Fruit fly (Drosophila melanogaster) whole organism, embryonic: Measurements from ENCODE around the gene CG4291.
A peak's percentile ranks its signal among the peaks of the same experiment; 100 is the strongest.

Experiments used
- Ada2b ChIP-seq: fragments of 200-800 bp; sonication (Bioruptor generic); IDR thresholded peaks from 2 replicates; pipeline ENCODE4 v1.3.6; 2022; ENCODE audit warnings: missing biosample characterization, missing genetic modification characterization
- Antp ChIP-seq: fragments of 200-800 bp; sonication (Bioruptor generic); optimal IDR thresholded peaks from 3 replicates; lab custom pipeline; 2016; ENCODE audit warnings: missing biosample characterization, missing genetic modification characterization
- Asciz ChIP-seq: fragments of 200-800 bp; sonication (Bioruptor generic); optimal IDR thresholded peaks from 2 replicates; lab custom pipeline; 2017; ENCODE audit warnings: missing biosample characterization, mild to moderate bottlenecking, missing genetic modification characterization, missing genetic modification reagents
- Atf3 ChIP-seq: fragments of 200-800 bp; sonication (Bioruptor generic); optimal IDR thresholded peaks from 3 replicates; lab custom pipeline; 2016; ENCODE audit warnings: missing biosample characterization, missing genetic modification characterization
- B-H1 ChIP-seq: fragments of 200-800 bp; sonication (Bioruptor generic); IDR thresholded peaks from 3 replicates; pipeline ENCODE4 v1.3.6; 2022; ENCODE audit warnings: missing biosample characterization, missing genetic modification characterization
- Bdp1 ChIP-seq: fragments of 200-800 bp; sonication (Bioruptor generic); optimal IDR thresholded peaks from 3 replicates; lab custom pipeline; 2016; ENCODE audit warnings: missing biosample characterization, missing genetic modification characterization
- BtbVII ChIP-seq: fragments of 200-800 bp; sonication (Bioruptor generic); optimal IDR thresholded peaks from 3 replicates; lab custom pipeline; 2017; ENCODE audit warnings: missing biosample characterization, mild to moderate bottlenecking, missing genetic modification characterization
- CG10209 ChIP-seq: fragments of 200-800 bp; sonication (Bioruptor generic); optimal IDR thresholded peaks from 3 replicates; lab custom pipeline; 2017; ENCODE audit warnings: missing biosample characterization, mild to moderate bottlenecking, missing genetic modification characterization, missing genetic modification reagents
- CG10543 ChIP-seq: fragments of 200-800 bp; sonication (Bioruptor generic); optimal IDR thresholded peaks from 3 replicates; lab custom pipeline; 2017; ENCODE audit warnings: missing biosample characterization, mild to moderate bottlenecking, missing genetic modification characterization, moderate library complexity
- CG12744 ChIP-seq: fragments of 200-800 bp; sonication (Bioruptor generic); optimal IDR thresholded peaks from 2 replicates; lab custom pipeline; 2016; ENCODE audit warnings: missing biosample characterization, missing genetic modification characterization
- CG13296 ChIP-seq: fragments of 200-800 bp; sonication (Bioruptor generic); optimal IDR thresholded peaks from 3 replicates; lab custom pipeline; 2018; ENCODE audit warnings: missing biosample characterization, mild to moderate bottlenecking, missing genetic modification characterization
- CG15479 ChIP-seq: fragments of 200-800 bp; sonication (Bioruptor generic); optimal IDR thresholded peaks from 3 replicates; lab custom pipeline; 2019; ENCODE audit warnings: missing biosample characterization, mild to moderate bottlenecking, missing genetic modification characterization, moderate library complexity
- CG17568 ChIP-seq: fragments of 200-800 bp; sonication (Bioruptor generic); optimal IDR thresholded peaks from 2 replicates; lab custom pipeline; 2018; ENCODE audit warnings: missing biosample characterization, mild to moderate bottlenecking, missing genetic modification characterization, moderate library complexity
- CG18476 ChIP-seq: fragments of 200-800 bp; sonication (Bioruptor generic); optimal IDR thresholded peaks from 2 replicates; lab custom pipeline; 2016; ENCODE audit warnings: missing biosample characterization, mild to moderate bottlenecking, missing genetic modification characterization
- CG2116 ChIP-seq: fragments of 200-800 bp; sonication (Bioruptor generic); optimal IDR thresholded peaks from 3 replicates; lab custom pipeline; 2018; ENCODE audit warnings: missing biosample characterization, mild to moderate bottlenecking, missing genetic modification characterization
- CG34422 ChIP-seq: fragments of 200-800 bp; sonication (Bioruptor generic); IDR thresholded peaks from 3 replicates; pipeline ENCODE4 v1.3.6; 2022; ENCODE audit warnings: missing biosample characterization, missing genetic modification characterization
- CG6654 ChIP-seq: fragments of 200-800 bp; sonication (Bioruptor generic); optimal IDR thresholded peaks from 2 replicates; lab custom pipeline; 2017; ENCODE audit warnings: missing biosample characterization, mild to moderate bottlenecking, missing genetic modification characterization
- CG9437 ChIP-seq: fragments of 200-800 bp; sonication (Bioruptor generic); optimal IDR thresholded peaks from 2 replicates; lab custom pipeline; 2018; ENCODE audit warnings: missing biosample characterization, mild to moderate bottlenecking, missing genetic modification characterization
- CG9876 ChIP-seq: fragments of 200-800 bp; sonication (Bioruptor generic); optimal IDR thresholded peaks from 2 replicates; lab custom pipeline; 2016; ENCODE audit warnings: missing biosample characterization, missing genetic modification characterization
- Doc3 ChIP-seq: fragments of 200-800 bp; sonication (Bioruptor generic); IDR thresholded peaks from 3 replicates; pipeline ENCODE4 v1.3.6; 2022; ENCODE audit warnings: missing biosample characterization, missing genetic modification characterization; ENCODE audit not compliant: partially characterized antibody
- E2f1 ChIP-seq: fragments of 200-800 bp; sonication (Bioruptor generic); IDR thresholded peaks from 2 replicates; pipeline ENCODE4 v1.3.6; 2022; ENCODE audit warnings: missing biosample characterization, missing genetic modification characterization
- Gug ChIP-seq: fragments of 200-800 bp; sonication (Bioruptor generic); IDR thresholded peaks from 4 replicates; pipeline ENCODE4 v1.3.6; 2022; ENCODE audit warnings: missing biosample characterization, missing genetic modification characterization
- HLHmδ ChIP-seq: fragments of 200-800 bp; sonication (Bioruptor generic); optimal IDR thresholded peaks from 2 replicates; lab custom pipeline; 2018; ENCODE audit warnings: missing biosample characterization, mild to moderate bottlenecking, missing genetic modification characterization, moderate library complexity
- Hmx ChIP-seq: fragments of 200-800 bp; sonication (Bioruptor generic); optimal IDR thresholded peaks from 2 replicates; lab custom pipeline; 2016; ENCODE audit warnings: missing biosample characterization, missing genetic modification characterization
- Myb ChIP-seq: fragments of 200-800 bp; sonication (Bioruptor generic); optimal IDR thresholded peaks from 2 replicates; lab custom pipeline; 2016; ENCODE audit warnings: missing biosample characterization, missing genetic modification characterization
- Nf-YB ChIP-seq: fragments of 200-800 bp; sonication (Bioruptor generic); optimal IDR thresholded peaks from 3 replicates; lab custom pipeline; 2019; ENCODE audit warnings: missing biosample characterization, mild to moderate bottlenecking, missing genetic modification characterization, moderate library complexity
- Optix ChIP-seq: fragments of 200-800 bp; sonication (Bioruptor generic); IDR thresholded peaks from 3 replicates; pipeline ENCODE4 v1.3.6; 2022; ENCODE audit warnings: missing biosample characterization, missing genetic modification characterization
- Stat92E ChIP-seq, 3 experiments: fragments of >200 bp in 2 of 3; fragments of 200-800 bp in 1 of 3; sonication (Bioruptor generic) in 1 of 3; optimal IDR thresholded peaks; 2 replicates each; lab custom pipeline; 2017 to 2019; ENCODE audit warnings: missing biosample characterization in 3 of 3, missing genetic modification characterization in 3 of 3, mild to moderate bottlenecking in 1 of 3, moderate library complexity in 1 of 3
- Tbp ChIP-seq: fragments of >200 bp; optimal IDR thresholded peaks from 2 replicates; lab custom pipeline; 2018; ENCODE audit warnings: missing biosample characterization, missing genetic modification characterization
- Usf ChIP-seq: fragments of 200-800 bp; sonication (Bioruptor generic); optimal IDR thresholded peaks from 2 replicates; lab custom pipeline; 2017; ENCODE audit warnings: missing genotype, missing biosample characterization, missing genetic modification characterization
- abd-A ChIP-seq: fragments of 200-800 bp; sonication (Bioruptor generic); optimal IDR thresholded peaks from 3 replicates; lab custom pipeline; 2019; ENCODE audit warnings: missing biosample characterization, mild to moderate bottlenecking, missing genetic modification characterization, moderate library complexity
- az2 ChIP-seq: fragments of 200-800 bp; sonication (Bioruptor generic); optimal IDR thresholded peaks from 3 replicates; lab custom pipeline; 2016; ENCODE audit warnings: missing biosample characterization, missing genetic modification characterization
- chinmo ChIP-seq: fragments of 200-800 bp; sonication (Bioruptor generic); IDR thresholded peaks from 4 replicates; pipeline ENCODE4 v1.3.6; 2022; ENCODE audit warnings: missing biosample characterization, missing genetic modification characterization; ENCODE audit not compliant: partially characterized antibody
- croc ChIP-seq: fragments of 200-800 bp; sonication (Bioruptor generic); conservative IDR thresholded peaks from 3 replicates; pipeline ENCODE4 v1.3.6; 2022; ENCODE audit warnings: missing biosample characterization, missing genetic modification characterization
- dimm ChIP-seq: fragments of 200-800 bp; sonication (Bioruptor generic); IDR thresholded peaks from 2 replicates; pipeline ENCODE4 v1.3.6; 2022; ENCODE audit warnings: missing biosample characterization, missing genetic modification characterization
- fd64A ChIP-seq: fragments of 200-800 bp; sonication (Bioruptor generic); optimal IDR thresholded peaks from 3 replicates; lab custom pipeline; 2018; ENCODE audit warnings: missing biosample characterization, mild to moderate bottlenecking, missing genetic modification characterization
- gsb ChIP-seq: fragments of 200-800 bp; sonication (Bioruptor generic); IDR thresholded peaks from 2 replicates; pipeline ENCODE4 v1.3.6; 2022; ENCODE audit warnings: missing biosample characterization, missing genetic modification characterization
- gt ChIP-seq: fragments of 200-800 bp; sonication (Bioruptor generic); IDR thresholded peaks from 2 replicates; pipeline ENCODE4 v1.3.6; 2022; ENCODE audit warnings: missing biosample characterization, missing genetic modification characterization
- hbn ChIP-seq: fragments of 200-800 bp; sonication (Bioruptor generic); IDR thresholded peaks from 2 replicates; pipeline ENCODE4 v1.3.6; 2022; ENCODE audit warnings: missing biosample characterization, missing genetic modification characterization; ENCODE audit not compliant: partially characterized antibody
- insv ChIP-seq, 2 experiments: fragments of 200-800 bp; sonication (Bioruptor generic); optimal IDR thresholded peaks; 3 replicates each; lab custom pipeline; 2016 to 2018; ENCODE audit warnings: missing biosample characterization in 2 of 2, missing genetic modification characterization in 2 of 2
- jing ChIP-seq: fragments of 200-800 bp; sonication (Bioruptor generic); optimal IDR thresholded peaks from 2 replicates; lab custom pipeline; 2018; ENCODE audit warnings: missing biosample characterization, mild to moderate bottlenecking, missing genetic modification characterization
- lola ChIP-seq, 3 experiments: fragments of >200 bp in 2 of 3; fragments of 200-800 bp in 1 of 3; sonication (Bioruptor generic) in 1 of 3; optimal IDR thresholded peaks; 2 replicates each; lab custom pipeline; 2017 to 2019; ENCODE audit warnings: missing biosample characterization in 3 of 3, missing genetic modification characterization in 3 of 3, mild to moderate bottlenecking in 1 of 3, moderate library complexity in 1 of 3
- oc ChIP-seq: fragments of 200-800 bp; sonication (Bioruptor generic); optimal IDR thresholded peaks from 2 replicates; lab custom pipeline; 2018; ENCODE audit warnings: missing biosample characterization, mild to moderate bottlenecking, missing genetic modification characterization, moderate library complexity
- row ChIP-seq: fragments of 200-800 bp; sonication (Bioruptor generic); IDR thresholded peaks from 3 replicates; pipeline ENCODE4 v1.3.6; 2022; ENCODE audit warnings: missing biosample characterization, missing genetic modification characterization
- slbo ChIP-seq: fragments of 200-800 bp; sonication (Bioruptor generic); IDR thresholded peaks from 2 replicates; pipeline ENCODE4 v1.3.6; 2022; ENCODE audit warnings: missing biosample characterization, missing genetic modification characterization
- slou ChIP-seq: fragments of 200-800 bp; sonication (Bioruptor generic); optimal IDR thresholded peaks from 3 replicates; lab custom pipeline; 2016; ENCODE audit warnings: missing biosample characterization, missing genetic modification characterization
- tgo ChIP-seq: fragments of 200-800 bp; sonication (Bioruptor generic); IDR thresholded peaks from 3 replicates; pipeline ENCODE4 v1.3.6; 2022; ENCODE audit warnings: missing biosample characterization, missing genetic modification characterization
- usp ChIP-seq: fragments of >200 bp; optimal IDR thresholded peaks from 2 replicates; lab custom pipeline; 2017; ENCODE audit warnings: missing biosample characterization, missing genetic modification characterization
- vfl ChIP-seq: fragments of 200-800 bp; sonication (Bioruptor generic); optimal IDR thresholded peaks from 2 replicates; lab custom pipeline; 2016; ENCODE audit warnings: missing biosample characterization, missing genetic modification characterization
- wek ChIP-seq: fragments of 200-800 bp; sonication (Bioruptor generic); optimal IDR thresholded peaks from 3 replicates; lab custom pipeline; 2018; ENCODE audit warnings: missing biosample characterization, mild to moderate bottlenecking, missing genetic modification characterization, moderate library complexity

Gene CG4291

DNA sequence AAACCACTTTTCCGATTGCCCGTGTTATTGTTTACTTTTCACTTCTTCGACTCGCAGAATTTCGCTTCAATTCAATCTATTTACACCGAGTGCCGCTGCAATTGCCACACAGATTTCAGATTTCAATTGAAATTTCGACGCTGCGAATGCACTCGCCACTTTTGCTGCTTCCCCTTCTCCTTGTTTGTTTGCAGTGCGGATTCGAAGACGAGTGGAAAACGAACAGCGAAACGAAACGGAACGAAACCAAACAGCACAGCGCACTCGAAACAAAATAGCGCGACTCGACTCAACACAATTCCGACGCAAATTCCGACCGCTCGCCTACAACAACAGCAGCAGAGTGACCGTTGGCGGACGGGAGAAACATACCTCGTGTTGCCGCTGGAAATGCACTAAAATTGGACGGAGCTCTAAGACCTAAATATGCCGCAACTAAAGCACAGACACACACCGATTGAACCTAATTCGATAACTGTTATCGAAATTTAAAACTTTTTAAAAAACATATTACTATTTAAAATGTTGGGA lies 1.7 kb downstream of the CG4291 start, which contains the start of gene drongo (continued):
- peak; percentile 33 for TF ChIP-seq slbo (GFP tag; lab: Robert Waterston, UW)
- peak in 1 of 3 experiments; percentile 79 for TF ChIP-seq Stat92E (GFP tag; optimal IDR thresholded peaks at IDR 0.05; lab: Kevin White, UChicago)
- TF ChIP-seq CG10543: peak; percentile 76
- peak; percentile 48 for TF ChIP-seq CG13296 (GFP tag; lab: Kevin White, UChicago)
- TF ChIP-seq HLHmδ: peak; percentile 90
- TF ChIP-seq lola (GFP tag; optimal IDR thresholded peaks at IDR 0.05; lab: Kevin White, UChicago): no peak
- no peak for TF ChIP-seq E2f1 (GFP tag; lab: Robert Waterston, UW)
- TF ChIP-seq hbn: peak; percentile 25; the same call in 1 of the 2 replicates
- TF ChIP-seq CG9437 (GFP tag; lab: Kevin White, UChicago): peak; percentile 28
- no peak for TF ChIP-seq Atf3
- TF ChIP-seq Antp (GFP tag; lab: Kevin White, UChicago): peak; percentile 13
- no peak for TF ChIP-seq BtbVII (GFP tag; lab: Kevin White, UChicago)
- TF ChIP-seq CG6654 (GFP tag; lab: Kevin White, UChicago): no peak
- no peak for TF ChIP-seq CG17568 (GFP tag; lab: Kevin White, UChicago)
- TF ChIP-seq Gug (GFP tag; lab: Robert Waterston, UW): peak; percentile 18; the same call in 1 of the 4 replicates
- no peak for TF ChIP-seq croc (GFP tag; lab: Robert Waterston, UW)
- no peak for TF ChIP-seq slou (GFP tag; lab: Kevin White, UChicago)
- no peak for TF ChIP-seq Optix
- TF ChIP-seq usp: no peak
- TF ChIP-seq CG12744 (GFP tag; lab: Kevin White, UChicago): no peak
- TF ChIP-seq oc (tag; lab: Kevin White, UChicago): no peak
- peak; percentile 55 for TF ChIP-seq CG2116 (GFP tag; lab: Kevin White, UChicago)
- TF ChIP-seq gt (GFP tag; lab: Robert Waterston, UW): no peak
- no peak for TF ChIP-seq Ada2b (GFP tag; lab: Robert Waterston, UW)
- peak; percentile 57 for TF ChIP-seq vfl (GFP tag; lab: Kevin White, UChicago)
- no peak for TF ChIP-seq Hmx (GFP tag; lab: Kevin White, UChicago)
- TF ChIP-seq fd64A: peak; percentile 45
- TF ChIP-seq Doc3 (GFP tag; lab: Robert Waterston, UW): no peak
- TF ChIP-seq jing (GFP tag; lab: Kevin White, UChicago): no peak
- no peak for TF ChIP-seq gsb
- TF ChIP-seq Usf (GFP tag; lab: Kevin White, UChicago): no peak
- peak; percentile 94 for TF ChIP-seq CG15479 (GFP tag; lab: Kevin White, UChicago)
- TF ChIP-seq insv (GFP tag; optimal IDR thresholded peaks at IDR 0.05; lab: Kevin White, UChicago): peak in 1 of 2 experiments; percentile 54
- TF ChIP-seq Tbp (GFP tag; lab: Kevin White, UChicago): no peak
- TF ChIP-seq CG9876 (GFP tag; lab: Kevin White, UChicago): peak; percentile 8
- peak; percentile 1 for TF ChIP-seq Asciz (GFP tag; lab: Kevin White, UChicago)
- TF ChIP-seq tgo (GFP tag; lab: Robert Waterston, UW): no peak
- no peak for TF ChIP-seq B-H1 (GFP tag; lab: Robert Waterston, UW)
- TF ChIP-seq CG34422 (GFP tag; lab: Robert Waterston, UW): peak; percentile 60; the same call in 1 of the 3 replicates
- TF ChIP-seq Myb: peak; percentile 84
- peak; percentile 87 for TF ChIP-seq chinmo (GFP tag; lab: Robert Waterston, UW)
- TF ChIP-seq row (GFP tag; lab: Robert Waterston, UW): peak; percentile 24; the same call in 1 of the 3 replicates
- TF ChIP-seq az2 (GFP tag; lab: Kevin White, UChicago): no peak
- peak; percentile 41 for TF ChIP-seq wek (GFP tag; lab: Kevin White, UChicago)
- no peak for TF ChIP-seq dimm (GFP tag; lab: Robert Waterston, UW)
- peak; percentile 50 for TF ChIP-seq abd-A (tag; lab: Kevin White, UChicago)
- TF ChIP-seq Bdp1 (GFP tag; lab: Kevin White, UChicago): no peak
- TF ChIP-seq CG18476 (GFP tag; lab: Kevin White, UChicago): no peak
- no peak for TF ChIP-seq CG10209 (GFP tag; lab: Kevin White, UChicago)
- TF ChIP-seq Nf-YB: peak; percentile 1
